Worm (Caenorhabditis elegans) whole organism, L2 larva: ENCODE results near the gene fbxb-88.

Experiments
- ZK546.5 ChIP-seq: sonication (generic microtip); optimal IDR thresholded peaks from 2 replicates; lab custom pipeline; 2017; ENCODE audit warnings: missing biosample characterization, missing genetic modification characterization
- elt-3 ChIP-seq: sonication (generic microtip); optimal IDR thresholded peaks from 2 replicates; lab custom pipeline; 2017; ENCODE audit warnings: missing biosample characterization, missing genetic modification characterization
- lin-13 ChIP-seq: fragments of 150-350 bp; optimal IDR thresholded peaks from 2 replicates; lab custom pipeline; 2014; ENCODE audit warnings: missing biosample characterization, missing genetic modification reagents, missing genetic modification characterization
- nhr-21 ChIP-seq: fragments of 150-350 bp; optimal IDR thresholded peaks from 2 replicates; lab custom pipeline; 2014; ENCODE audit warnings: missing biosample characterization, missing genetic modification characterization
- nhr-237 ChIP-seq: fragments of 150-350 bp; optimal IDR thresholded peaks from 2 replicates; lab custom pipeline; 2014; ENCODE audit warnings: missing biosample characterization, missing genetic modification characterization
- skn-1 ChIP-seq: sonication (generic microtip); optimal IDR thresholded peaks from 2 replicates; lab custom pipeline; 2017; ENCODE audit warnings: missing biosample characterization, missing genetic modification characterization

DNA sequence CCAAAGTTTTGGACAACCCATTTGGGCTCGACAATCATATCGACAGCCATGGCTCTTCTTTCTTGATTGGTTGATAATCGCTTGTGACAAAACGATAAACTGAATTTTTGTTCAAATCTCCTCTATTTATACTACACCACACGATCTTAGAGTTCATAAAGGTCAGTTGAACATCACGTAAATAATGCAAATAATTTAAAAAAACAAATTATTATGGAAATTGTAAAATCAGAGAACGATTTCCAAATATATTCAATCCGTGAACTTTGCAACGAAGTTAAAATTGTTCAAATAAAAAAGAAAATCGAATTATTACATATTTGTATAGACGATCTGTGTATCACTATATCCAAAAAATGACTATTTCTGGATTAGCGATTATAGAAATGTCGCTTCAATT lies 35.7 kb upstream of the fbxb-88 start, which contains the start of the genes mpst-4 and F11G11.14:
- TF ChIP-seq skn-1 (tag; lab: Kevin White, UChicago) (no peak), lin-13 (GFP tag; lab: Kevin White, UChicago) (no peak), ZK546.5 (tag; lab: Kevin White, UChicago) (no peak), nhr-237 (tag; lab: Kevin White, UChicago) (no peak), nhr-21 (tag; lab: Kevin White, UChicago) (no peak), elt-3 (tag; lab: Kevin White, UChicago) (no peak)
